Worm (Caenorhabditis elegans) whole organism, young adult: Measurements from ENCODE around the gene ugt-29.

Experiments used
- F33H1.4 ChIP-seq: fragments of 200-800 bp; sonication (Bioruptor generic); IDR thresholded peaks from 2 replicates; pipeline ENCODE4 v1.3.6; 2022; ENCODE audit warnings: missing genetic modification reagents, missing genetic modification characterization, missing compliant biosample characterization
- K12H6.12 ChIP-seq: fragments of 200-800 bp; sonication (Bioruptor generic); optimal IDR thresholded peaks from 2 replicates; lab custom pipeline; 2018; ENCODE audit warnings: mild to moderate bottlenecking, missing genetic modification characterization, missing compliant biosample characterization
- Y95B8A.8 ChIP-seq: fragments of 200-800 bp; sonication (Bioruptor generic); IDR thresholded peaks from 2 replicates; pipeline ENCODE4 v1.3.6; 2022; ENCODE audit warnings: missing genetic modification reagents, missing genetic modification characterization, missing compliant biosample characterization
- aptf-2 ChIP-seq: fragments of 200-800 bp; sonication (Bioruptor generic); conservative IDR thresholded peaks from 2 replicates; pipeline ENCODE4 v1.3.6; 2022; ENCODE audit warnings: missing genetic modification reagents, missing genetic modification characterization, missing compliant biosample characterization
- attf-3 ChIP-seq: fragments of 200-800 bp; sonication (Bioruptor generic); conservative IDR thresholded peaks from 2 replicates; pipeline ENCODE4 v1.3.6; 2022; ENCODE audit warnings: missing genetic modification reagents, missing genetic modification characterization, missing compliant biosample characterization
- die-1 ChIP-seq: sonication (generic microtip); optimal IDR thresholded peaks from 2 replicates; lab custom pipeline; 2016; ENCODE audit warnings: missing genotype, mild to moderate bottlenecking, missing genetic modification characterization, missing compliant biosample characterization
- ekl-4 ChIP-seq: fragments of 200-800 bp; sonication (Bioruptor generic); IDR thresholded peaks from 2 replicates; pipeline ENCODE4 v1.3.6; 2022; ENCODE audit warnings: missing genetic modification reagents, missing genetic modification characterization, missing compliant biosample characterization
- ets-4 ChIP-seq: fragments of 200-800 bp; sonication (Bioruptor generic); optimal IDR thresholded peaks from 2 replicates; lab custom pipeline; 2018; ENCODE audit warnings: mild to moderate bottlenecking, missing genetic modification characterization, missing compliant biosample characterization
- rec-8 ChIP-seq, 2 experiments: sonication (generic microtip); optimal IDR thresholded peaks; 2 replicates each; lab custom pipeline; 2016; ENCODE audit warnings: mild to moderate bottlenecking in 2 of 2, missing genetic modification characterization in 2 of 2, missing genetic modification reagents in 2 of 2, missing genotype in 2 of 2, missing biosample characterization in 1 of 2, missing compliant biosample characterization in 1 of 2, moderate library complexity in 1 of 2
- repo-1 ChIP-seq: sonication (generic microtip); optimal IDR thresholded peaks from 2 replicates; lab custom pipeline; 2017; ENCODE audit warnings: mild to moderate bottlenecking, missing genetic modification characterization, missing compliant biosample characterization
- rpc-1 ChIP-seq, 2 experiments: fragments of 150-350 bp in 1 of 2; sonication (generic microtip) in 1 of 2; optimal IDR thresholded peaks; 2 replicates each; lab custom pipeline; 2014 to 2018; ENCODE audit warnings: missing biosample characterization in 1 of 2, missing genetic modification characterization in 1 of 2, missing genetic modification reagents in 1 of 2, missing genotype in 1 of 2
- ztf-26 ChIP-seq: sonication (generic microtip); optimal IDR thresholded peaks from 2 replicates; lab custom pipeline; 2017; ENCODE audit warnings: missing genetic modification characterization, missing compliant biosample characterization

- TF ChIP-seq ets-4 (GFP tag; lab: Kevin White, UChicago) = no peak
- TF ChIP-seq K12H6.12 = no peak
- no peak for TF ChIP-seq rec-8 (tag; optimal IDR thresholded peaks at IDR 0.05; lab: Kevin White, UChicago)
- no peak for TF ChIP-seq die-1 (tag; lab: Kevin White, UChicago)
- no peak for TF ChIP-seq attf-3 (GFP tag; lab: Robert Waterston, UW)
- TF ChIP-seq ztf-26 = no peak
- TF ChIP-seq ekl-4 = no peak
- TF ChIP-seq repo-1 (tag; lab: Kevin White, UChicago) = no peak
- TF ChIP-seq aptf-2 (GFP tag; lab: Robert Waterston, UW) = no peak
- no peak for TF ChIP-seq F33H1.4
- no peak for TF ChIP-seq rpc-1 (optimal IDR thresholded peaks at IDR 0.05; lab: Kevin White, UChicago)
- no peak for TF ChIP-seq rpc-1 (tag; optimal IDR thresholded peaks at IDR 0.05; lab: Kevin White, UChicago)
- TF ChIP-seq Y95B8A.8 (GFP tag; lab: Robert Waterston, UW) = no peak
Observed at ce11 chrV:692720-693422, 6.5 kb downstream of the ugt-29 start, which contains the start of gene srx-4.
